Worm (Caenorhabditis elegans): ENCODE results near the gene col-184.
"Not testable (repeated sequence)": the region's sequence is repeated elsewhere in the genome, so short reads cannot be mapped to it uniquely, and the experiment has no call there.

ce11 chrX:13431388-13431787, 37.9 kb upstream of the col-184 start, which contains the start of gene C29F7.10:
- not testable (repeated sequence) for TF ChIP-seq lin-35 (GFP tag; optimal IDR thresholded peaks at IDR 0.05); pbrm-1 (GFP tag; IDR thresholded peaks at IDR 0.05); lin-26 (GFP tag; IDR thresholded peaks at IDR 0.05)
